Worm (Caenorhabditis elegans): ENCODE data around the gene R57.2.
"Not testable (repeated sequence)": the region's sequence is repeated elsewhere in the genome, so short reads cannot be mapped to it uniquely, and the experiment has no call there.

R57.2 gene

DNA sequence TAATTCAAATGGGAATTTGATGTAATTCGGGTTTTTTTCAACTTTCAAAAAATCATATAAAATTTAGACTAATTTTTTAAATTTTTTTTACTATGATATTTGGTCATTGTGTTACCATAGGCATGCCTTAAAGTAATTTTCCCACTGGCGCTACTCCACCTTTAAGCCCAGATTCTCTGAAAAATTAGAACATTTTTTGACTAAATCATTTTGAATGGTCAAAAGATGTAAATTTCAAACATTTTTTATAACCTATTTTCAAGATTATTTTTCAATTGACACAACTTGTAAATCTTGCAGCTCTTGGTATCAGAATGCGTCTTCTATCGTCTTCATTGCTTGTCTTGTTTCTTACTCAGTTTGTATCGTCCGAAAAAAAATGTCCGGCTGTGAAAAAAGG, at the start of gene R57.2:
R57.2 (plus strand) TSS at position 301 of the 400 bp plus-strand sequence.
- no peak for TF ChIP-seq duxl-1 (tag; optimal IDR thresholded peaks at IDR 0.05; ENCODE audit: poor library complexity)
- no peak for TF ChIP-seq F37D6.2 (tag; optimal IDR thresholded peaks at IDR 0.05)
- TF ChIP-seq lir-3 (tag; optimal IDR thresholded peaks at IDR 0.05), result no peak
- no peak for TF ChIP-seq nhr-237 (tag; optimal IDR thresholded peaks at IDR 0.05)
- TF ChIP-seq daf-12 (tag; optimal IDR thresholded peaks at IDR 0.05), result no peak
- TF ChIP-seq tra-1 (GFP tag; IDR thresholded peaks at IDR 0.05), result no peak
- no peak for TF ChIP-seq fos-1 (tag; optimal IDR thresholded peaks at IDR 0.05)
- no peak for TF ChIP-seq ceh-62 (tag; optimal IDR thresholded peaks at IDR 0.05)

DNA sequence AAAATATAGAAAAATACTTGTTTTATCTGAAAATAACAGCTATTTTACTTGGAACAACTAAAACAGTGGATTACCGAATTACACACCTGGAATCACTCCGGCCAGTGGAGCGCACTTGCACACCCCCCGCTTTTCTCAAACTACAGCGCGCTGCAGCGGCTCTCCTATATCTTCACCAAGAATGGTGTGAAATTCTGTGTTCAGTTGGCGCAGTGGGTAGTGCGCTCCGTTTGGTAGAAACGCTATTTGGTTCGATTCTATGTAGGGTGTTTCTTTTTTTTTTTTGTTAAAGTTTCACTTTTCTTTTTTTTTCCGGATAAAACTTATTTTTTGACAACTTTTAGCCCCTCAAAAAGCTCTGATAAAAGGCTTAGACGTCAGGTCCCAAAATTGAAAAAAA, 38.5 kb upstream of the R57.2 start:
- 0 out of 2 replicates have a peak, but pooled peaks have one; percentile 23 for TF ChIP-seq madf-9 (GFP tag; conservative IDR thresholded peaks at IDR 0.05)
- peak; percentile 75; the same call in 1 of the 2 replicates for TF ChIP-seq lin-38 (GFP tag; IDR thresholded peaks at IDR 0.05)
- TF ChIP-seq D1046.2 (GFP tag; IDR thresholded peaks at IDR 0.05), result peak; percentile 56; the same call in 1 of the 2 replicates
- TF ChIP-seq egl-43 (GFP tag; IDR thresholded peaks at IDR 0.05), result 0 out of 2 replicates have a peak, but pooled peaks have one; percentile 25
- TF ChIP-seq lim-7 (GFP tag; IDR thresholded peaks at IDR 0.05), result peak; percentile 64; the same call in 1 of the 2 replicates

DNA sequence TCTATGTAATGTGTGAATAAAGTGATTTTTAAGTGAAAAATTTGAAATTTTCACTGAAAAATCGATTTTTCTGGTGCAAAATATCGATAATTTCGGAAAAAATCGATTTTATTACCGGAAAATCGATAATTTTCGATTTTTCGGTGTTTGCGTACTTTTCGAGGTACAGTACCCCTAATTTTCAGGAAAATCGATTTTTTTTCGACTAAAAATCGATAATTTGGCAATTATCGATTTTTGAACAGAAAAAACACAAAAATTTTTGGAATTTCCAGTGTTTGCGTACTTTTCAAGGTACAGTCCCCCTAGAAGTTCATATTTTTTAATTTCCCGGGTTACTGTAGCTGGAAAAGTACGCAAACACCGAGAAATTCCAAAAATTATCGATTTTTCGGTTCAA, 25.5 kb upstream of the R57.2 start:
- TF ChIP-seq nhr-111 (GFP tag; optimal IDR thresholded peaks at IDR 0.05), result no peak
- peak; percentile 79 for TF ChIP-seq ceh-28 (tag; optimal IDR thresholded peaks at IDR 0.05)

DNA sequence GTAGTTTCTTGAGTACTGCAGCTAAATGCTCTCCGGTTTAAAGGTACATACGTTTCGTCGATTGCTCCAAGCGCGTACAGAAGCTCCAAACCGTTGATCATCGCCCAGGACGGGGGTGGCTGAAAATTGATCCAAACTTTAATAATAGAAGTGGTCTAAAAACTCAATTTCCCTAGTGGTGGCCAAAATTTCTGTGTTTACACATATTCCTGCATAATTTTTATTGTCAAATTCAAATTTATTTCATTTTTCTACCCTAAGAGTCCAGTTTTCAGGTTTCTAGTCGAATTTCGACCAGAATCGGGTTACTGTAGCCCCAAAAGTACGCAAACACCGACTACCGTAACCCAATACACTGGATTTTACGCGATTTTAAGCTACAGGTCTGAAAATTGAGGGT, 23.1 kb upstream of the R57.2 start, which contains the start of gene Y108F1.5:
Y108F1.5 (minus strand) TSS at position 101 of the 400 bp plus-strand sequence.
- not testable (repeated sequence) for TF ChIP-seq hmg-1.1 (GFP tag; IDR thresholded peaks at IDR 0.05); zfp-3 (GFP tag; conservative IDR thresholded peaks at IDR 0.05); daf-16 (GFP tag; optimal IDR thresholded peaks at IDR 0.05); daf-16 (tag; optimal IDR thresholded peaks at IDR 0.05)

DNA sequence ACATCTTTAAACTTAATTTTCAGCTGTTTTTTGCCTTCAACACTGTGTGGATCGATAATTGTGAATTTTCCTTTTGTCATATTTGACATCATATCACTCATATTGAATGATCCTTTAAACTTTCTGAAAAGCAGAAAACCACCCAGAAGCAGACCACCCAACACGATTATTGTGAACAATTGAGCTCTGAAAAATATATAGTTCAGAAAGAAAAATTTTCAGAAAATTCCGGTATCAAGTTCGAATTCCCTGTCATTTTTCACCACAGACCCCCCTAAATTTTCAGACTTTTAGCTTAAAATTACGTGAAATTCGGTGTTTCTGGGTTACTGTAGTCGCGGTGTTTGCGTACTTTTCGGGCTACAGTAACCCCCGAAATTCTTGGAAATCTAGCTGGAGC, 10.9 kb upstream of the R57.2 start, which contains the start of gene Y47C4A.1:
Y47C4A.1 (minus strand) TSS at position 101 of the 400 bp plus-strand sequence.
- TF ChIP-seq lin-13 (GFP tag; optimal IDR thresholded peaks at IDR 0.05); daf-8 (GFP tag; IDR thresholded peaks at IDR 0.05); saeg-2 (GFP tag; IDR thresholded peaks at IDR 0.05): not testable (repeated sequence)

DNA sequence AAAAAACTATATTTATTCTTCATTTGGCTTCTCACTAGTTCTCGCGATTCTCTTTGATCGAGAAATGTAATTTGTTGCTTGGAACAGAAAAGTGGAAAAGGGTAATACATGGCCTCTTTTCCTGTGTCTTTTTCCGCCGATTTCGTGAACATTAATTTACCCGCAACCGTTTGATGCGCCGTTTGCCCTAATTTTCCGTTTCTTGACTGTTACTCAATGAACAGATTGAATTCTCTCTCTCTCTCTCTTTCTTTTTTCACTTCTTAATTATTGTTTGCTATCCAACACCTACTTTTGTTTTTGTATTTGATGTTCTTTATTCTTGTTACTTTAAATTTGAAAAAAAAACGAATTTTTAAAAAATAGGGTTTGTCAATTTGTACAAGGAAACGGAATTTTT, 1.3 kb upstream of the R57.2 start:
- TF ChIP-seq mdt-29 (GFP tag; IDR thresholded peaks at IDR 0.05), result no peak
- no peak for TF ChIP-seq lin-15B (tag; optimal IDR thresholded peaks at IDR 0.05)
- no peak for TF ChIP-seq tra-1 (GFP tag; IDR thresholded peaks at IDR 0.05)
- TF ChIP-seq T20F7.1 (GFP tag; optimal IDR thresholded peaks at IDR 0.05), result no peak
- TF ChIP-seq ceh-20 (GFP tag; IDR thresholded peaks at IDR 0.05), result no peak
- no peak for TF ChIP-seq dpl-1 (GFP tag; optimal IDR thresholded peaks at IDR 0.05)
- no peak for TF ChIP-seq duxl-1 (tag; optimal IDR thresholded peaks at IDR 0.05; ENCODE audit: poor library complexity)
- TF ChIP-seq unc-39 (tag; optimal IDR thresholded peaks at IDR 0.05), result no peak
- no peak for TF ChIP-seq saeg-2 (GFP tag; IDR thresholded peaks at IDR 0.05)
- TF ChIP-seq ceh-62 (tag; optimal IDR thresholded peaks at IDR 0.05), result no peak
- no peak for TF ChIP-seq zip-11 (GFP tag; IDR thresholded peaks at IDR 0.05)
- no peak for TF ChIP-seq hif-1 (tag; optimal IDR thresholded peaks at IDR 0.05)
- TF ChIP-seq vab-7 (GFP tag; IDR thresholded peaks at IDR 0.05), result no peak
